Fruit fly (Drosophila melanogaster): ENCODE measurements around the gene Qsox4.

The Qsox4 gene

dm6 chr3R:23678349-23679193, 24.0 kb upstream of the Qsox4 start, which contains the start of gene GILT2 (continued):
- TF ChIP-seq repo (GFP tag; optimal IDR thresholded peaks at IDR 0.05): no peak
- peak; percentile 74 for TF ChIP-seq al (GFP tag; IDR thresholded peaks at IDR 0.05)
- peak; percentile 59 for TF ChIP-seq Lhr (GFP tag; optimal IDR thresholded peaks at IDR 0.05)
- peak; percentile 87 for TF ChIP-seq B-H2 (GFP tag; optimal IDR thresholded peaks at IDR 0.05)
- TF ChIP-seq kni (GFP tag; optimal IDR thresholded peaks at IDR 0.05): peak; percentile 53
- TF ChIP-seq en (GFP tag; optimal IDR thresholded peaks at IDR 0.05): no peak
- TF ChIP-seq CG4854 (GFP tag; optimal IDR thresholded peaks at IDR 0.05): peak; percentile 77
- peak; percentile 21 for TF ChIP-seq pros (GFP tag; optimal IDR thresholded peaks at IDR 0.05)
- TF ChIP-seq CkIIα-i1 (GFP tag; IDR thresholded peaks at IDR 0.05): peak; percentile 45; the same call in 1 of the 2 replicates
- TF ChIP-seq Bteb2 (GFP tag; optimal IDR thresholded peaks at IDR 0.05): peak; percentile 44
- peak; percentile 97 for TF ChIP-seq CG31441 (GFP tag; IDR thresholded peaks at IDR 0.05)
- peak; percentile 90 for TF ChIP-seq CG11723 (GFP tag; optimal IDR thresholded peaks at IDR 0.05)
- peak; percentile 51 for TF ChIP-seq CG16863 (GFP tag; optimal IDR thresholded peaks at IDR 0.05)
- TF ChIP-seq wek (GFP tag; optimal IDR thresholded peaks at IDR 0.05): no peak
- TF ChIP-seq mam (GFP tag; optimal IDR thresholded peaks at IDR 0.05): peak; percentile 75
- TF ChIP-seq CG10431 (GFP tag; optimal IDR thresholded peaks at IDR 0.05): peak; percentile 84
- no peak for TF ChIP-seq Myb (GFP tag; optimal IDR thresholded peaks at IDR 0.05)
- no peak for TF ChIP-seq knrl (GFP tag; IDR thresholded peaks at IDR 0.05; ENCODE audit: partially characterized antibody)
- no peak for TF ChIP-seq CG8089 (GFP tag; optimal IDR thresholded peaks at IDR 0.05)
- TF ChIP-seq CG6254 (GFP tag; optimal IDR thresholded peaks at IDR 0.05): peak; percentile 81
- peak; percentile 53 for TF ChIP-seq CG17912 (GFP tag; optimal IDR thresholded peaks at IDR 0.05)
- TF ChIP-seq Rfx (GFP tag; IDR thresholded peaks at IDR 0.05): peak; percentile 94
- 0 out of 2 replicates have a peak, but pooled peaks have one; percentile 32 for TF ChIP-seq CG16779 (GFP tag; IDR thresholded peaks at IDR 0.05)
- no peak for TF ChIP-seq mld (GFP tag; IDR thresholded peaks at IDR 0.05; ENCODE audit: partially characterized antibody)
- peak; percentile 61 for TF ChIP-seq CG4617 (GFP tag; optimal IDR thresholded peaks at IDR 0.05; ENCODE audit: borderline replicate concordance)
- peak; percentile 89 for TF ChIP-seq Hr3 (GFP tag; optimal IDR thresholded peaks at IDR 0.05)
- TF ChIP-seq luna (GFP tag; optimal IDR thresholded peaks at IDR 0.05): no peak
- TF ChIP-seq Med (GFP tag): peak; percentile 90
- TF ChIP-seq gro (GFP tag; optimal IDR thresholded peaks at IDR 0.05): no peak
- no peak for TF ChIP-seq tx (GFP tag; optimal IDR thresholded peaks at IDR 0.05)
- TF ChIP-seq CG2116 (GFP tag; optimal IDR thresholded peaks at IDR 0.05): peak; percentile 52
- no peak for TF ChIP-seq pzg (GFP tag; optimal IDR thresholded peaks at IDR 0.05)
- TF ChIP-seq CG10209 (GFP tag; optimal IDR thresholded peaks at IDR 0.05): peak; percentile 91
- TF ChIP-seq HmgZ (tag; optimal IDR thresholded peaks at IDR 0.05): peak; percentile 81
- peak; percentile 90 for TF ChIP-seq Optix (GFP tag; IDR thresholded peaks at IDR 0.05)
- peak; percentile 94 for TF ChIP-seq Asciz (GFP tag; optimal IDR thresholded peaks at IDR 0.05)
- peak; percentile 2 for TF ChIP-seq fu2 (GFP tag; optimal IDR thresholded peaks at IDR 0.05)
- TF ChIP-seq CoRest (tag; optimal IDR thresholded peaks at IDR 0.05): peak; percentile 93
- TF ChIP-seq CG17359 (tag; optimal IDR thresholded peaks at IDR 0.05): peak; percentile 94
- peak; percentile 39; the same call in 1 of the 3 replicates for TF ChIP-seq CG6175 (GFP tag; IDR thresholded peaks at IDR 0.05)
- TF ChIP-seq CG17829 (tag; optimal IDR thresholded peaks at IDR 0.05): peak; percentile 92
- TF ChIP-seq MBD-R2 (GFP tag; IDR thresholded peaks at IDR 0.05): peak; percentile 74
- TF ChIP-seq dpn (GFP tag; optimal IDR thresholded peaks at IDR 0.05): peak; percentile 64 to 88
- peak; percentile 62; the same call in 1 of the 2 replicates for TF ChIP-seq CG10321 (GFP tag; IDR thresholded peaks at IDR 0.05)
- peak; percentile 92 for TF ChIP-seq bcd (GFP tag; optimal IDR thresholded peaks at IDR 0.05)
- peak; percentile 91 for TF ChIP-seq sim (GFP tag; IDR thresholded peaks at IDR 0.05)
- no peak for TF ChIP-seq her (GFP tag; optimal IDR thresholded peaks at IDR 0.05)
- peak; percentile 37 for TF ChIP-seq Atf-2 (GFP tag; optimal IDR thresholded peaks at IDR 0.05)
- peak; percentile 15 for TF ChIP-seq CG15073 (GFP tag; optimal IDR thresholded peaks at IDR 0.05)

Measured in whole organism, embryonic.